Fruit fly (Drosophila melanogaster) whole organism, embryonic: Measurements from ENCODE around the gene tai.
A peak's percentile ranks its signal among the peaks of the same experiment; 100 is the strongest.

ENCODE experiments used
- Antp ChIP-seq: fragments of 200-800 bp; sonication (Bioruptor generic); optimal IDR thresholded peaks from 3 replicates; lab custom pipeline; 2016; ENCODE audit warnings: missing biosample characterization, missing genetic modification characterization
- CG11398 ChIP-seq: fragments of 200-800 bp; sonication (Bioruptor generic); optimal IDR thresholded peaks from 2 replicates; lab custom pipeline; 2016; ENCODE audit warnings: missing biosample characterization, missing genetic modification characterization
- CG12071 ChIP-seq: fragments of 200-800 bp; sonication (Bioruptor generic); optimal IDR thresholded peaks from 3 replicates; lab custom pipeline; 2018; ENCODE audit warnings: missing biosample characterization, mild to moderate bottlenecking, missing genetic modification characterization
- CG1233 ChIP-seq: fragments of 200-800 bp; sonication (Bioruptor generic); optimal IDR thresholded peaks from 4 replicates; lab custom pipeline; 2018; ENCODE audit warnings: missing biosample characterization, mild to moderate bottlenecking, missing genetic modification characterization
- CG14014 ChIP-seq: fragments of 200-800 bp; sonication (Bioruptor generic); IDR thresholded peaks from 2 replicates; pipeline ENCODE4 v1.3.6; 2022; ENCODE audit warnings: missing biosample characterization, missing genetic modification characterization
- CG14860 ChIP-seq: fragments of 200-800 bp; sonication (Bioruptor generic); IDR thresholded peaks from 3 replicates; pipeline ENCODE4 v1.3.6; 2022; ENCODE audit warnings: missing biosample characterization, missing genetic modification characterization; ENCODE audit not compliant: partially characterized antibody
- CG18011 ChIP-seq: fragments of 200-800 bp; sonication (Bioruptor generic); optimal IDR thresholded peaks from 2 replicates; lab custom pipeline; 2017; ENCODE audit warnings: missing biosample characterization, missing genetic modification characterization, mild to moderate bottlenecking, moderate library complexity, missing genotype
- CG18476 ChIP-seq: fragments of 200-800 bp; sonication (Bioruptor generic); optimal IDR thresholded peaks from 2 replicates; lab custom pipeline; 2016; ENCODE audit warnings: missing biosample characterization, mild to moderate bottlenecking, missing genetic modification characterization
- CG18764 ChIP-seq: fragments of 200-800 bp; sonication (Bioruptor generic); optimal IDR thresholded peaks from 3 replicates; lab custom pipeline; 2016; ENCODE audit warnings: missing biosample characterization, missing genetic modification characterization
- CG2199 ChIP-seq: fragments of 200-800 bp; sonication (Bioruptor generic); IDR thresholded peaks from 3 replicates; pipeline ENCODE4 v1.3.6; 2022; ENCODE audit warnings: missing biosample characterization, missing genetic modification characterization
- CG2678 ChIP-seq: fragments of 200-800 bp; sonication (Bioruptor generic); optimal IDR thresholded peaks from 3 replicates; lab custom pipeline; 2019; ENCODE audit warnings: missing biosample characterization, mild to moderate bottlenecking, missing genetic modification characterization, moderate library complexity
- CG2875 ChIP-seq: fragments of 200-800 bp; sonication (Bioruptor generic); optimal IDR thresholded peaks from 2 replicates; lab custom pipeline; 2017; ENCODE audit warnings: missing biosample characterization, mild to moderate bottlenecking, missing genetic modification characterization, missing genetic modification reagents
- CG32767 ChIP-seq: fragments of 200-800 bp; sonication (Bioruptor generic); IDR thresholded peaks from 2 replicates; pipeline ENCODE4 v1.3.6; 2022; ENCODE audit warnings: missing biosample characterization, missing genetic modification characterization
- CG33557 ChIP-seq: fragments of 200-800 bp; sonication (Bioruptor generic); optimal IDR thresholded peaks from 2 replicates; lab custom pipeline; 2019; ENCODE audit warnings: missing biosample characterization, mild to moderate bottlenecking, missing genetic modification characterization, moderate library complexity
- CG4328 ChIP-seq: fragments of 200-800 bp; sonication (Bioruptor generic); optimal IDR thresholded peaks from 3 replicates; lab custom pipeline; 2017; ENCODE audit warnings: missing biosample characterization, missing genetic modification reagents, missing genetic modification characterization
- CG4424 ChIP-seq: fragments of 200-800 bp; sonication (Bioruptor generic); optimal IDR thresholded peaks from 3 replicates; lab custom pipeline; 2016; ENCODE audit warnings: missing biosample characterization, missing genetic modification characterization
- CG6765 ChIP-seq: fragments of 200-800 bp; sonication (Bioruptor generic); optimal IDR thresholded peaks from 3 replicates; lab custom pipeline; 2017; ENCODE audit warnings: missing biosample characterization, mild to moderate bottlenecking, missing genetic modification characterization
- CG6791 ChIP-seq: fragments of 200-800 bp; sonication (Bioruptor generic); IDR thresholded peaks from 3 replicates; pipeline ENCODE4 v1.3.6; 2022; ENCODE audit warnings: missing biosample characterization, missing genetic modification characterization; ENCODE audit not compliant: partially characterized antibody
- CG8359 ChIP-seq: fragments of 200-800 bp; sonication (Bioruptor generic); optimal IDR thresholded peaks from 2 replicates; lab custom pipeline; 2017; ENCODE audit warnings: missing biosample characterization, mild to moderate bottlenecking, missing genetic modification characterization, borderline replicate concordance
- D19A ChIP-seq: fragments of 200-800 bp; optimal IDR thresholded peaks from 3 replicates; lab custom pipeline; 2019; ENCODE audit warnings: missing biosample characterization, mild to moderate bottlenecking, missing genetic modification characterization, moderate library complexity
- Dip3 ChIP-seq: fragments of 200-800 bp; sonication (Bioruptor generic); optimal IDR thresholded peaks from 3 replicates; lab custom pipeline; 2016; ENCODE audit warnings: missing biosample characterization, missing genetic modification characterization
- HHEX ChIP-seq: fragments of 200-800 bp; sonication (Bioruptor generic); optimal IDR thresholded peaks from 3 replicates; lab custom pipeline; 2017; ENCODE audit warnings: missing biosample characterization, mild to moderate bottlenecking, missing genetic modification characterization, missing genetic modification reagents
- Hand ChIP-seq: fragments of 200-800 bp; sonication (Bioruptor generic); optimal IDR thresholded peaks from 2 replicates; lab custom pipeline; 2017; ENCODE audit warnings: mild to moderate bottlenecking, missing biosample characterization, missing genetic modification reagents, missing genetic modification characterization
- HmgD ChIP-seq: fragments of 200-800 bp; sonication (Bioruptor generic); optimal IDR thresholded peaks from 3 replicates; lab custom pipeline; 2016; ENCODE audit warnings: missing biosample characterization, missing genetic modification characterization
- Hr39 ChIP-seq: fragments of >200 bp; optimal IDR thresholded peaks from 2 replicates; lab custom pipeline; 2017
- Mes4 ChIP-seq: fragments of 200-800 bp; sonication (Bioruptor generic); optimal IDR thresholded peaks from 2 replicates; lab custom pipeline; 2016; ENCODE audit warnings: missing biosample characterization, missing genetic modification characterization
- Oaz ChIP-seq: fragments of 200-800 bp; sonication (Bioruptor generic); IDR thresholded peaks from 2 replicates; pipeline ENCODE4 v1.3.6; 2022; ENCODE audit warnings: missing biosample characterization, missing genetic modification characterization
- Rfx ChIP-seq: fragments of 200-800 bp; sonication (Bioruptor generic); IDR thresholded peaks from 2 replicates; pipeline ENCODE4 v1.3.6; 2022; ENCODE audit warnings: missing biosample characterization, missing genetic modification characterization
- Side ChIP-seq: fragments of 200-800 bp; sonication (Bioruptor generic); optimal IDR thresholded peaks from 2 replicates; lab custom pipeline; 2016; ENCODE audit warnings: missing biosample characterization, missing genetic modification characterization
- Sox102F ChIP-seq: fragments of 200-800 bp; sonication (Bioruptor generic); optimal IDR thresholded peaks from 2 replicates; lab custom pipeline; 2018; ENCODE audit warnings: missing biosample characterization, mild to moderate bottlenecking, missing genetic modification characterization, moderate library complexity
- Xrp1 ChIP-seq: fragments of 200-800 bp; sonication (Bioruptor generic); IDR thresholded peaks from 2 replicates; pipeline ENCODE4 v1.3.6; 2022; ENCODE audit warnings: missing biosample characterization, missing genetic modification characterization
- abd-A ChIP-seq: fragments of 200-800 bp; sonication (Bioruptor generic); optimal IDR thresholded peaks from 3 replicates; lab custom pipeline; 2019; ENCODE audit warnings: missing biosample characterization, mild to moderate bottlenecking, missing genetic modification characterization, moderate library complexity
- btn ChIP-seq: fragments of 200-800 bp; sonication (Bioruptor generic); optimal IDR thresholded peaks from 2 replicates; lab custom pipeline; 2016; ENCODE audit warnings: missing biosample characterization, missing genetic modification characterization
- danr ChIP-seq: fragments of 200-800 bp; sonication (Bioruptor generic); IDR thresholded peaks from 2 replicates; pipeline ENCODE4 v1.3.6; 2022; ENCODE audit warnings: missing biosample characterization, missing genetic modification characterization
- dati ChIP-seq: fragments of 200-800 bp; sonication (Bioruptor generic); IDR thresholded peaks from 2 replicates; pipeline ENCODE4 v1.3.6; 2022; ENCODE audit warnings: missing biosample characterization, missing genetic modification characterization
- ems ChIP-seq: fragments of 200-800 bp; sonication (Bioruptor generic); optimal IDR thresholded peaks from 3 replicates; lab custom pipeline; 2016; ENCODE audit warnings: missing biosample characterization, missing genetic modification characterization
- exex ChIP-seq: fragments of 200-800 bp; sonication (Bioruptor generic); optimal IDR thresholded peaks from 4 replicates; lab custom pipeline; 2018; ENCODE audit warnings: missing biosample characterization, mild to moderate bottlenecking, missing genetic modification characterization, moderate library complexity
- fru ChIP-seq: fragments of >200 bp; optimal IDR thresholded peaks from 2 replicates; lab custom pipeline; 2017
- gsb ChIP-seq: fragments of 200-800 bp; sonication (Bioruptor generic); IDR thresholded peaks from 2 replicates; pipeline ENCODE4 v1.3.6; 2022; ENCODE audit warnings: missing biosample characterization, missing genetic modification characterization
- gt ChIP-seq: fragments of 200-800 bp; sonication (Bioruptor generic); IDR thresholded peaks from 2 replicates; pipeline ENCODE4 v1.3.6; 2022; ENCODE audit warnings: missing biosample characterization, missing genetic modification characterization
- hkb ChIP-seq, 2 experiments: fragments of 200-800 bp in 1 of 2; fragments of >200 bp in 1 of 2; sonication (Bioruptor generic) in 1 of 2; IDR thresholded peaks in 1 of 2; optimal IDR thresholded peaks in 1 of 2; 2 replicates each; pipeline versions ENCODE4 v1.3.6 to Lab custom; 2017 to 2022; ENCODE audit warnings: missing biosample characterization in 1 of 2, missing genetic modification characterization in 1 of 2
- lab ChIP-seq: fragments of 200-800 bp; sonication (Bioruptor generic); optimal IDR thresholded peaks from 3 replicates; lab custom pipeline; 2017; ENCODE audit warnings: missing biosample characterization, missing genetic modification characterization, mild to moderate bottlenecking, moderate library complexity, missing genetic modification reagents
- mam ChIP-seq: fragments of 200-800 bp; sonication (Bioruptor generic); optimal IDR thresholded peaks from 3 replicates; lab custom pipeline; 2016; ENCODE audit warnings: missing biosample characterization, missing genetic modification characterization
- p53 ChIP-seq: fragments of 200-800 bp; sonication (Bioruptor generic); optimal IDR thresholded peaks from 2 replicates; lab custom pipeline; 2016; ENCODE audit warnings: missing biosample characterization, missing genetic modification characterization
- peb ChIP-seq: fragments of 200-800 bp; sonication (Bioruptor generic); IDR thresholded peaks from 2 replicates; pipeline ENCODE4 v1.3.6; 2022; ENCODE audit warnings: missing biosample characterization, missing genetic modification characterization
- pzg ChIP-seq: fragments of 200-800 bp; sonication (Bioruptor generic); optimal IDR thresholded peaks from 3 replicates; lab custom pipeline; 2018; ENCODE audit warnings: missing biosample characterization, mild to moderate bottlenecking, missing genetic modification characterization, moderate library complexity
- ro ChIP-seq: fragments of 200-800 bp; sonication (Bioruptor generic); IDR thresholded peaks from 2 replicates; pipeline ENCODE4 v1.3.6; 2022; ENCODE audit warnings: missing biosample characterization, missing genetic modification characterization
- sens ChIP-seq: fragments of 200-800 bp; sonication (Bioruptor generic); peaks from one replicate; lab custom pipeline; 2016; ENCODE audit warnings: missing biosample characterization, missing genetic modification characterization
- sob ChIP-seq: fragments of 200-800 bp; sonication (Bioruptor generic); IDR thresholded peaks from 2 replicates; pipeline ENCODE4 v1.3.6; 2022; ENCODE audit warnings: missing biosample characterization, missing genetic modification characterization
- wdn ChIP-seq: fragments of 200-800 bp; sonication (Bioruptor generic); IDR thresholded peaks from 2 replicates; pipeline ENCODE4 v1.3.6; 2022; ENCODE audit warnings: missing biosample characterization, missing genetic modification characterization

tai gene

DNA sequence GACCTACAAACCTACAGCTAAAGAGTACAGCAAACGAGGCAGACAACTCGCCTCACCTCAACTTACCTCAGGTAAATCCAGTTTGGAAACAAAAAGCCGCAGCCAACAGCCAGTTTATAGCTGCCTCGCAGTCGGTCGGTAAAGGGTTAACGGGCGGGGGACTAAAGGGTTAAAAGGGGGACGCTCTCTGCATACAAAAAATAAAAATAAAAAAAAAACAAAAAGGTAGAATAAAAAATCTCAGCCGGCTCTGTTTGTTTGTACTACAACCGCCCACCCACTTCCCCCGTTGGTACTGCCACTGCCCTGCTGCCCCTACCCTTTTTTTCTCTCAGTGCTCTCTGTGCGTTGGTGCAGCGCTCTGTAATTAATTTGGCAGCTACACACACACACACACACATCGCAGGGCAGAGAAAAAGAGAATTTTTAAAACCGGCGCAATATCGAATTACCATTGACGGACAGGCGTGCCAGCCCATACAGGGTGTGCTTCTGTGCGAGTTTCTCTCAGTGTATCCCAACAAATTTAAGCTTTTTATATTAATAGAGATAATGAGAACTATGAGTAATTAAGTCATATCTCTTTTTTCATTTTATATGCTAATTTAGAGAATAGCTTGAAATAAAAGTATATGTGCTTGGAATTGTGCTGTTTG lies 57.9 kb downstream of the tai start (continued):
- no peak for TF ChIP-seq ems (GFP tag; lab: Kevin White, UChicago)
- no peak for TF ChIP-seq HmgD
- no peak for TF ChIP-seq hkb (optimal IDR thresholded peaks at IDR 0.05; lab: Kevin White, UChicago)
- peak; percentile 80 for TF ChIP-seq hkb (GFP tag; IDR thresholded peaks at IDR 0.05; lab: Robert Waterston, UW)
- peak; percentile 45 for TF ChIP-seq Sox102F (GFP tag; lab: Kevin White, UChicago)
- TF ChIP-seq sob (GFP tag; lab: Robert Waterston, UW) = peak; percentile 63
- TF ChIP-seq sens (GFP tag; lab: Kevin White, UChicago) = peak; percentile 90
- no peak for TF ChIP-seq CG18476 (GFP tag; lab: Kevin White, UChicago)
- peak; percentile 23 for TF ChIP-seq mam (GFP tag; lab: Kevin White, UChicago)
- peak; percentile 59; the same call in 1 of the 2 replicates for TF ChIP-seq dati
- peak; percentile 14 for TF ChIP-seq Side (GFP tag; lab: Kevin White, UChicago)
- TF ChIP-seq gt (GFP tag; lab: Robert Waterston, UW) = no peak
- peak; percentile 71; the same call in 1 of the 3 replicates for TF ChIP-seq CG2199 (GFP tag; lab: Robert Waterston, UW)
- no peak for TF ChIP-seq btn (GFP tag; lab: Kevin White, UChicago)
- no peak for TF ChIP-seq CG14860 (GFP tag; lab: Robert Waterston, UW)
- TF ChIP-seq CG6791 (GFP tag; lab: Robert Waterston, UW) = no peak
- TF ChIP-seq Oaz (GFP tag; lab: Robert Waterston, UW) = 0 out of 2 replicates have a peak, but pooled peaks have one; percentile 6
- TF ChIP-seq abd-A (tag; lab: Kevin White, UChicago) = no peak
- no peak for TF ChIP-seq Mes4 (GFP tag; lab: Kevin White, UChicago)
- no peak for TF ChIP-seq CG2875
- no peak for TF ChIP-seq CG18764 (GFP tag; lab: Kevin White, UChicago)
- TF ChIP-seq CG4424 (GFP tag; lab: Kevin White, UChicago) = peak; percentile 9
- no peak for TF ChIP-seq Hand (GFP tag; lab: Kevin White, UChicago)
- no peak for TF ChIP-seq CG6765 (GFP tag; lab: Kevin White, UChicago)
- no peak for TF ChIP-seq fru (lab: Kevin White, UChicago)
- TF ChIP-seq Dip3 = no peak
- TF ChIP-seq HHEX (GFP tag; lab: Kevin White, UChicago) = no peak
- no peak for TF ChIP-seq p53 (GFP tag; lab: Kevin White, UChicago)
- peak; percentile 66 for TF ChIP-seq lab
- TF ChIP-seq CG33557 (GFP tag; lab: Kevin White, UChicago) = no peak
- TF ChIP-seq D19A = no peak
- no peak for TF ChIP-seq CG18011 (GFP tag; lab: Kevin White, UChicago)
- TF ChIP-seq Hr39 = no peak
- no peak for TF ChIP-seq CG8359 (GFP tag; lab: Kevin White, UChicago)
- TF ChIP-seq ro (GFP tag; lab: Robert Waterston, UW) = no peak
- peak; percentile 24 for TF ChIP-seq CG2678 (tag; lab: Kevin White, UChicago)
- TF ChIP-seq pzg (GFP tag; lab: Kevin White, UChicago) = no peak
- TF ChIP-seq CG12071 (GFP tag; lab: Kevin White, UChicago) = no peak
- TF ChIP-seq danr = 0 out of 2 replicates have a peak, but pooled peaks have one; percentile 16
- no peak for TF ChIP-seq CG4328
- no peak for TF ChIP-seq peb (GFP tag; lab: Robert Waterston, UW)
- TF ChIP-seq Xrp1 = peak; percentile 66; the same call in 1 of the 2 replicates
- TF ChIP-seq CG1233 = no peak
- TF ChIP-seq CG32767 (GFP tag; lab: Robert Waterston, UW) = no peak
- peak; percentile 60; the same call in 1 of the 2 replicates for TF ChIP-seq CG14014 (GFP tag; lab: Robert Waterston, UW)
- peak; percentile 43; the same call in 1 of the 2 replicates for TF ChIP-seq gsb (GFP tag; lab: Robert Waterston, UW)
- peak; percentile 62; the same call in 1 of the 2 replicates for TF ChIP-seq wdn
- no peak for TF ChIP-seq CG11398 (GFP tag; lab: Kevin White, UChicago)
- no peak for TF ChIP-seq exex (tag; lab: Kevin White, UChicago)
- peak; percentile 83 for TF ChIP-seq Rfx (GFP tag; lab: Robert Waterston, UW)
- TF ChIP-seq Antp = no peak
